Fruit fly (Drosophila melanogaster) whole organism, embryonic: Measurements from ENCODE around the gene CG6654.

Experiments
- Bdp1 ChIP-seq: fragments of 200-800 bp; sonication (Bioruptor generic); optimal IDR thresholded peaks from 3 replicates; lab custom pipeline; 2016; ENCODE audit warnings: missing biosample characterization, missing genetic modification characterization
- CG11456 ChIP-seq: fragments of 200-800 bp; sonication (Bioruptor generic); IDR thresholded peaks from 3 replicates; pipeline ENCODE4 v1.3.6; 2022; ENCODE audit warnings: missing biosample characterization, missing genetic modification characterization
- CG12155 ChIP-seq: fragments of 200-800 bp; sonication (Bioruptor generic); optimal IDR thresholded peaks from 3 replicates; lab custom pipeline; 2016; ENCODE audit warnings: missing biosample characterization, missing genetic modification characterization
- CG1233 ChIP-seq: fragments of 200-800 bp; sonication (Bioruptor generic); optimal IDR thresholded peaks from 4 replicates; lab custom pipeline; 2018; ENCODE audit warnings: missing biosample characterization, mild to moderate bottlenecking, missing genetic modification characterization
- CG12744 ChIP-seq: fragments of 200-800 bp; sonication (Bioruptor generic); optimal IDR thresholded peaks from 2 replicates; lab custom pipeline; 2016; ENCODE audit warnings: missing biosample characterization, missing genetic modification characterization
- CG13775 ChIP-seq: fragments of 200-800 bp; sonication (Bioruptor generic); optimal IDR thresholded peaks from 3 replicates; lab custom pipeline; 2017; ENCODE audit warnings: missing biosample characterization, mild to moderate bottlenecking, missing genetic modification characterization
- CG14710 ChIP-seq: fragments of 200-800 bp; sonication (Bioruptor generic); optimal IDR thresholded peaks from 3 replicates; lab custom pipeline; 2019; ENCODE audit warnings: missing biosample characterization, mild to moderate bottlenecking, missing genetic modification characterization, moderate library complexity
- CG14860 ChIP-seq: fragments of 200-800 bp; sonication (Bioruptor generic); IDR thresholded peaks from 3 replicates; pipeline ENCODE4 v1.3.6; 2022; ENCODE audit warnings: missing biosample characterization, missing genetic modification characterization; ENCODE audit not compliant: partially characterized antibody
- CG1603 ChIP-seq: fragments of 200-800 bp; sonication (Bioruptor generic); optimal IDR thresholded peaks from 2 replicates; lab custom pipeline; 2019; ENCODE audit warnings: missing biosample characterization, mild to moderate bottlenecking, missing genetic modification characterization, moderate library complexity
- CG17359 ChIP-seq: fragments of 200-800 bp; sonication (Bioruptor generic); optimal IDR thresholded peaks from 3 replicates; lab custom pipeline; 2018; ENCODE audit warnings: missing biosample characterization, mild to moderate bottlenecking, missing genetic modification characterization, moderate library complexity
- CG1832 ChIP-seq: fragments of 200-800 bp; sonication (Bioruptor generic); optimal IDR thresholded peaks from 2 replicates; lab custom pipeline; 2017; ENCODE audit warnings: missing biosample characterization, mild to moderate bottlenecking, missing genetic modification characterization, inconsistent platforms
- CG2875 ChIP-seq: fragments of 200-800 bp; sonication (Bioruptor generic); optimal IDR thresholded peaks from 2 replicates; lab custom pipeline; 2017; ENCODE audit warnings: missing biosample characterization, mild to moderate bottlenecking, missing genetic modification characterization, missing genetic modification reagents
- CG30403 ChIP-seq: fragments of 200-800 bp; sonication (Bioruptor generic); optimal IDR thresholded peaks from 3 replicates; lab custom pipeline; 2016; ENCODE audit warnings: missing biosample characterization, missing genetic modification characterization
- CG32767 ChIP-seq: fragments of 200-800 bp; sonication (Bioruptor generic); IDR thresholded peaks from 2 replicates; pipeline ENCODE4 v1.3.6; 2022; ENCODE audit warnings: missing biosample characterization, missing genetic modification characterization
- CG34422 ChIP-seq: fragments of 200-800 bp; sonication (Bioruptor generic); IDR thresholded peaks from 3 replicates; pipeline ENCODE4 v1.3.6; 2022; ENCODE audit warnings: missing biosample characterization, missing genetic modification characterization
- CG3726 ChIP-seq: fragments of 200-800 bp; sonication (Bioruptor generic); IDR thresholded peaks from 3 replicates; pipeline ENCODE4, ENCODE4 v1.3.6; 2022; ENCODE audit warnings: missing biosample characterization, missing genetic modification characterization
- CG4328 ChIP-seq: fragments of 200-800 bp; sonication (Bioruptor generic); optimal IDR thresholded peaks from 3 replicates; lab custom pipeline; 2017; ENCODE audit warnings: missing biosample characterization, missing genetic modification reagents, missing genetic modification characterization
- CG4404 ChIP-seq: fragments of 200-800 bp; sonication (Bioruptor generic); IDR thresholded peaks from 2 replicates; pipeline ENCODE4 v1.3.6; 2022; ENCODE audit warnings: missing biosample characterization, missing genetic modification characterization
- CG4424 ChIP-seq: fragments of 200-800 bp; sonication (Bioruptor generic); optimal IDR thresholded peaks from 3 replicates; lab custom pipeline; 2016; ENCODE audit warnings: missing biosample characterization, missing genetic modification characterization
- CG5245 ChIP-seq: fragments of 200-800 bp; sonication (Bioruptor generic); optimal IDR thresholded peaks from 3 replicates; lab custom pipeline; 2016; ENCODE audit warnings: missing biosample characterization, missing genetic modification characterization
- CG9215 ChIP-seq: fragments of 200-800 bp; sonication (Bioruptor generic); IDR thresholded peaks from 2 replicates; pipeline ENCODE4 v1.3.6; 2022; ENCODE audit warnings: missing biosample characterization, missing genetic modification characterization
- CG9876 ChIP-seq: fragments of 200-800 bp; sonication (Bioruptor generic); optimal IDR thresholded peaks from 2 replicates; lab custom pipeline; 2016; ENCODE audit warnings: missing biosample characterization, missing genetic modification characterization
- CG9932 ChIP-seq: fragments of 200-800 bp; sonication (Bioruptor generic); IDR thresholded peaks from 2 replicates; pipeline ENCODE4 v1.3.6; 2022; ENCODE audit warnings: missing biosample characterization, missing genetic modification characterization
- E2f2 ChIP-seq: fragments of 200-800 bp; sonication (Bioruptor generic); IDR thresholded peaks from 2 replicates; pipeline ENCODE4 v1.3.6; 2022; ENCODE audit warnings: missing biosample characterization, missing genetic modification characterization
- Fer1 ChIP-seq: fragments of 200-800 bp; sonication (Bioruptor generic); optimal IDR thresholded peaks from 2 replicates; lab custom pipeline; 2017; ENCODE audit warnings: missing biosample characterization, mild to moderate bottlenecking, missing genetic modification characterization
- H2.0 ChIP-seq: fragments of 200-800 bp; sonication (Bioruptor generic); IDR thresholded peaks from 2 replicates; pipeline ENCODE4 v1.3.6; 2022; ENCODE audit warnings: missing biosample characterization, missing genetic modification characterization
- HmgD ChIP-seq: fragments of 200-800 bp; sonication (Bioruptor generic); optimal IDR thresholded peaks from 3 replicates; lab custom pipeline; 2016; ENCODE audit warnings: missing biosample characterization, missing genetic modification characterization
- HmgZ ChIP-seq: fragments of 200-800 bp; sonication (Bioruptor generic); optimal IDR thresholded peaks from 2 replicates; lab custom pipeline; 2018; ENCODE audit warnings: missing biosample characterization, mild to moderate bottlenecking, missing genetic modification characterization
- Hr51 ChIP-seq, 2 experiments: fragments of 200-800 bp; sonication (Bioruptor generic); optimal IDR thresholded peaks; 2 replicates in 1 of 2; 3 replicates in 1 of 2; lab custom pipeline; 2016 to 2018; ENCODE audit warnings: missing biosample characterization in 2 of 2, missing genetic modification characterization in 2 of 2, mild to moderate bottlenecking in 1 of 2, moderate library complexity in 1 of 2
- Optix ChIP-seq: fragments of 200-800 bp; sonication (Bioruptor generic); IDR thresholded peaks from 3 replicates; pipeline ENCODE4 v1.3.6; 2022; ENCODE audit warnings: missing biosample characterization, missing genetic modification characterization
- Sry-δ ChIP-seq: fragments of 200-800 bp; sonication (Bioruptor generic); optimal IDR thresholded peaks from 2 replicates; lab custom pipeline; 2016; ENCODE audit warnings: missing biosample characterization, missing genetic modification characterization
- Vsx1 ChIP-seq: fragments of 200-800 bp; sonication (Bioruptor generic); optimal IDR thresholded peaks from 2 replicates; lab custom pipeline; 2017; ENCODE audit warnings: missing biosample characterization, mild to moderate bottlenecking, missing genetic modification characterization, missing genetic modification reagents
- ac ChIP-seq: fragments of 200-800 bp; sonication (Bioruptor generic); optimal IDR thresholded peaks from 3 replicates; lab custom pipeline; 2017; ENCODE audit warnings: missing biosample characterization, mild to moderate bottlenecking, missing genetic modification characterization
- ash1 ChIP-seq: fragments of 200-800 bp; sonication (Bioruptor generic); optimal IDR thresholded peaks from 2 replicates; lab custom pipeline; 2018; ENCODE audit warnings: missing biosample characterization, mild to moderate bottlenecking, missing genetic modification characterization
- bcd ChIP-seq: fragments of 200-800 bp; sonication (Bioruptor generic); optimal IDR thresholded peaks from 2 replicates; lab custom pipeline; 2017; ENCODE audit warnings: missing biosample characterization, mild to moderate bottlenecking, missing genetic modification characterization
- cato ChIP-seq: fragments of 200-800 bp; sonication (Bioruptor generic); optimal IDR thresholded peaks from 2 replicates; lab custom pipeline; 2016; ENCODE audit warnings: missing biosample characterization, missing genetic modification characterization, borderline replicate concordance
- chm ChIP-seq: fragments of 200-800 bp; sonication (Bioruptor generic); IDR thresholded peaks from 2 replicates; pipeline ENCODE4 v1.3.6; 2022; ENCODE audit warnings: missing biosample characterization, missing genetic modification characterization
- disco-r ChIP-seq: fragments of 200-800 bp; sonication (Bioruptor generic); optimal IDR thresholded peaks from 2 replicates; lab custom pipeline; 2016; ENCODE audit warnings: missing biosample characterization, missing genetic modification characterization
- dmrt11E ChIP-seq: fragments of 200-800 bp; sonication (Bioruptor generic); optimal IDR thresholded peaks from 3 replicates; lab custom pipeline; 2018; ENCODE audit warnings: missing biosample characterization, mild to moderate bottlenecking, missing genetic modification characterization, moderate library complexity
- ftz-f1 ChIP-seq: fragments of 200-800 bp; sonication (Bioruptor generic); optimal IDR thresholded peaks from 2 replicates; lab custom pipeline; 2016; ENCODE audit warnings: missing biosample characterization, missing genetic modification characterization
- gfzf ChIP-seq: fragments of 200-800 bp; sonication (Bioruptor generic); optimal IDR thresholded peaks from 2 replicates; lab custom pipeline; 2016; ENCODE audit warnings: missing biosample characterization, mild to moderate bottlenecking, missing genetic modification characterization, moderate library complexity
- klu ChIP-seq: fragments of 200-800 bp; sonication (Bioruptor generic); IDR thresholded peaks from 2 replicates; pipeline ENCODE4 v1.3.6; 2022; ENCODE audit warnings: missing biosample characterization, missing genetic modification characterization
- lmd ChIP-seq: fragments of 200-800 bp; sonication (Bioruptor generic); IDR thresholded peaks from 2 replicates; pipeline ENCODE4 v1.3.6; 2022; ENCODE audit warnings: missing biosample characterization, missing genetic modification characterization
- nau ChIP-seq: fragments of 200-800 bp; sonication (Bioruptor generic); optimal IDR thresholded peaks from 3 replicates; lab custom pipeline; 2017; ENCODE audit warnings: missing biosample characterization, mild to moderate bottlenecking, missing genetic modification characterization, missing genetic modification reagents
- nmo ChIP-seq: fragments of 200-800 bp; sonication (Bioruptor generic); optimal IDR thresholded peaks from 2 replicates; lab custom pipeline; 2018; ENCODE audit warnings: missing biosample characterization, mild to moderate bottlenecking, missing genetic modification characterization, moderate library complexity
- odd ChIP-seq: fragments of 200-800 bp; sonication (Bioruptor generic); optimal IDR thresholded peaks from 2 replicates; lab custom pipeline; 2017; ENCODE audit warnings: missing biosample characterization, mild to moderate bottlenecking, missing genetic modification characterization
- ranshi ChIP-seq: fragments of 200-800 bp; sonication (Bioruptor generic); IDR thresholded peaks from 2 replicates; pipeline ENCODE4 v1.3.6; 2022; ENCODE audit warnings: missing biosample characterization, missing genetic modification characterization
- ssp ChIP-seq: fragments of 200-800 bp; sonication (Bioruptor generic); IDR thresholded peaks from 2 replicates; pipeline ENCODE4 v1.3.6; 2022; ENCODE audit warnings: missing biosample characterization, missing genetic modification characterization
- zen ChIP-seq: fragments of 200-800 bp; sonication (Bioruptor generic); optimal IDR thresholded peaks from 3 replicates; lab custom pipeline; 2018; ENCODE audit warnings: missing biosample characterization, mild to moderate bottlenecking, missing genetic modification characterization, moderate library complexity

CG6654 gene

dm6 chr3R:15218824-15219576 is 5.5 kb upstream of the CG6654 start, which contains the start of the genes SIDL and CG12241 (continued):
- TF ChIP-seq CG14860 (GFP tag; lab: Robert Waterston, UW), result 0 out of 3 replicates have a peak, but pooled peaks have one; percentile 22
- peak; percentile 26 for TF ChIP-seq HmgD
- peak; percentile 93 for TF ChIP-seq lmd
- peak; percentile 93 for TF ChIP-seq CG11456 (GFP tag; lab: Robert Waterston, UW)
- TF ChIP-seq H2.0 (GFP tag; lab: Robert Waterston, UW), result 0 out of 2 replicates have a peak, but pooled peaks have one; percentile 13
- peak; percentile 85 for TF ChIP-seq CG30403 (GFP tag; lab: Kevin White, UChicago)
- TF ChIP-seq CG1832 (GFP tag; lab: Kevin White, UChicago), result no peak
- TF ChIP-seq CG3726 (GFP tag; lab: Robert Waterston, UW), result peak; percentile 79; the same call in 2 of the 3 replicates
- TF ChIP-seq ac (GFP tag; lab: Kevin White, UChicago), result no peak
- no peak for TF ChIP-seq CG9876 (GFP tag; lab: Kevin White, UChicago)
- TF ChIP-seq CG14710 (tag; lab: Kevin White, UChicago), result peak; percentile 73
- no peak for TF ChIP-seq CG2875 (GFP tag; lab: Kevin White, UChicago)
- peak; percentile 89 for TF ChIP-seq klu
- no peak for TF ChIP-seq CG4328
- peak; percentile 12 for TF ChIP-seq dmrt11E (tag; lab: Kevin White, UChicago)
- peak; percentile 48 for TF ChIP-seq CG5245 (GFP tag; lab: Kevin White, UChicago)
- no peak for TF ChIP-seq nau (GFP tag; lab: Kevin White, UChicago)
- peak; percentile 15 for TF ChIP-seq gfzf (GFP tag; lab: Kevin White, UChicago)
- TF ChIP-seq CG9215 (GFP tag; lab: Robert Waterston, UW), result peak; percentile 90
- peak; percentile 79 for TF ChIP-seq CG1233 (GFP tag; lab: Kevin White, UChicago)
- no peak for TF ChIP-seq odd (GFP tag; lab: Kevin White, UChicago)
- TF ChIP-seq ftz-f1 (GFP tag; lab: Kevin White, UChicago), result peak; percentile 60
- peak; percentile 96 for TF ChIP-seq ranshi (GFP tag; lab: Robert Waterston, UW)
- peak; percentile 76 for TF ChIP-seq CG13775 (GFP tag; lab: Kevin White, UChicago)
- peak; percentile 16 for TF ChIP-seq HmgZ (tag; lab: Kevin White, UChicago)
- peak; percentile 23; the same call in 1 of the 3 replicates for TF ChIP-seq Optix (GFP tag; lab: Robert Waterston, UW)
- peak; percentile 17 for TF ChIP-seq cato (GFP tag; lab: Kevin White, UChicago)
- peak; percentile 93 for TF ChIP-seq nmo
- peak; percentile 86 for TF ChIP-seq CG4404 (GFP tag; lab: Robert Waterston, UW)
- TF ChIP-seq Bdp1 (GFP tag; lab: Kevin White, UChicago), result peak; percentile 7
- TF ChIP-seq Sry-δ, result peak; percentile 66
- peak; percentile 92 for TF ChIP-seq chm
- peak; percentile 87 for TF ChIP-seq bcd (GFP tag; lab: Kevin White, UChicago)
- peak; percentile 58 for TF ChIP-seq E2f2
- TF ChIP-seq Hr51 (GFP tag; optimal IDR thresholded peaks at IDR 0.05; lab: Kevin White, UChicago), result peak in 1 of 2 experiments; percentile 43
- peak; percentile 11 for TF ChIP-seq CG12744
- peak; percentile 79 for TF ChIP-seq Fer1 (GFP tag; lab: Kevin White, UChicago)
- peak; percentile 79 for TF ChIP-seq CG4424 (GFP tag; lab: Kevin White, UChicago)
- peak; percentile 72 for TF ChIP-seq zen (tag; lab: Kevin White, UChicago)
- TF ChIP-seq disco-r (GFP tag; lab: Kevin White, UChicago), result no peak
- peak; percentile 83 for TF ChIP-seq CG17359
- peak; percentile 96 for TF ChIP-seq Vsx1 (GFP tag; lab: Kevin White, UChicago)
- no peak for TF ChIP-seq ash1 (GFP tag; lab: Kevin White, UChicago)
- peak; percentile 96 for TF ChIP-seq CG34422 (GFP tag; lab: Robert Waterston, UW)
- no peak for TF ChIP-seq CG1603
- peak; percentile 75 for TF ChIP-seq CG9932 (GFP tag; lab: Robert Waterston, UW)
- peak; percentile 85 for TF ChIP-seq ssp (GFP tag; lab: Robert Waterston, UW)
- TF ChIP-seq CG32767 (GFP tag; lab: Robert Waterston, UW), result no peak
- peak; percentile 60 for TF ChIP-seq CG12155 (GFP tag; lab: Kevin White, UChicago)
